Worm (Caenorhabditis elegans): ENCODE results near the gene Y19D2B.2.

DNA sequence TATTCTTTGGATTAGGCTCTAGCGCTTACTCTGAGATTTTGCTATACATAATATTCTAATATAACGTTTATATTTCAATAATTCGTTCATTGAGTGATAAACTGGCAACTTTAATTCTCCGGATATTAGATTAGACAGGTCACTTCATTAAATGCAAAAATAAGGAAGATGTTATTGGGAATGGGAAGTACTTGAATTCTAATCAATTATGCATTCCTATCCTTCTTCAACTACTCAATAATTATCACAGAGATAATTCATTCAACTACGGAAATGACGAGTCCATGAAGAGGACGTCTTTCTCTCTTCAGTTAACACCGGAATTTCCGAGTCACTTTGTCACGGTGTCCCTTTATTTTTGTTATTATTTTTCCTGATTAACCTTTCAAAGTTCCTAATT lies 46.6 kb downstream of the Y19D2B.2 start:
- TF ChIP-seq nhr-12 (tag; optimal IDR thresholded peaks at IDR 0.05) (no peak), nhr-76 (tag; optimal IDR thresholded peaks at IDR 0.05) (no peak), snpc-4 (tag; optimal IDR thresholded peaks at IDR 0.05) (no peak), ztf-11 (tag; optimal IDR thresholded peaks at IDR 0.05) (no peak), mep-1 (tag; optimal IDR thresholded peaks at IDR 0.05) (no peak), unc-62 (GFP tag; optimal IDR thresholded peaks at IDR 0.05) (no peak), mab-5 (tag; optimal IDR thresholded peaks at IDR 0.05) (no peak), sptf-1 (tag; optimal IDR thresholded peaks at IDR 0.05) (no peak), unc-39 (tag; optimal IDR thresholded peaks at IDR 0.05) (no peak), elt-3 (tag; optimal IDR thresholded peaks at IDR 0.05) (no peak), pha-4 (tag; optimal IDR thresholded peaks at IDR 0.05) (no peak), lin-32 (GFP tag; optimal IDR thresholded peaks at IDR 0.05) (no peak)

All from whole organism, mixed stage, embryonic.